Fruit fly (Drosophila melanogaster) whole organism, embryonic: Measurements from ENCODE around the gene CG46310.

ENCODE experiments used
- Atf-2 ChIP-seq: fragments of 200-800 bp; sonication (Bioruptor generic); optimal IDR thresholded peaks from 2 replicates; lab custom pipeline; 2016; ENCODE audit warnings: missing biosample characterization, missing genetic modification characterization
- CG13287 ChIP-seq: fragments of 200-800 bp; sonication (Bioruptor generic); IDR thresholded peaks from 2 replicates; pipeline ENCODE4 v1.3.6; 2022; ENCODE audit warnings: missing biosample characterization, missing genetic modification characterization; ENCODE audit not compliant: partially characterized antibody
- CG14014 ChIP-seq: fragments of 200-800 bp; sonication (Bioruptor generic); IDR thresholded peaks from 2 replicates; pipeline ENCODE4 v1.3.6; 2022; ENCODE audit warnings: missing biosample characterization, missing genetic modification characterization
- CG15479 ChIP-seq: fragments of 200-800 bp; sonication (Bioruptor generic); optimal IDR thresholded peaks from 3 replicates; lab custom pipeline; 2019; ENCODE audit warnings: missing biosample characterization, mild to moderate bottlenecking, missing genetic modification characterization, moderate library complexity
- CG15696 ChIP-seq: fragments of 200-800 bp; sonication (Bioruptor generic); optimal IDR thresholded peaks from 2 replicates; lab custom pipeline; 2019; ENCODE audit warnings: missing biosample characterization, mild to moderate bottlenecking, missing genetic modification characterization, moderate library complexity
- CG1647 ChIP-seq: fragments of 200-800 bp; sonication (Bioruptor generic); optimal IDR thresholded peaks from 3 replicates; lab custom pipeline; 2016; ENCODE audit warnings: missing biosample characterization, missing genetic modification characterization
- CG16813 ChIP-seq: fragments of 200-800 bp; sonication (Bioruptor generic); IDR thresholded peaks from 3 replicates; pipeline ENCODE4 v1.3.6; 2022; ENCODE audit warnings: missing biosample characterization, missing genetic modification characterization; ENCODE audit not compliant: partially characterized antibody
- CG17612 ChIP-seq: fragments of 200-800 bp; sonication (Bioruptor generic); IDR thresholded peaks from 2 replicates; pipeline ENCODE4 v1.3.6; 2022; ENCODE audit warnings: missing biosample characterization, missing genetic modification characterization
- CG17829 ChIP-seq: fragments of 200-800 bp; optimal IDR thresholded peaks from 2 replicates; lab custom pipeline; 2019; ENCODE audit warnings: missing biosample characterization, mild to moderate bottlenecking, missing genetic modification characterization, moderate library complexity
- CG3065 ChIP-seq: fragments of 200-800 bp; sonication (Bioruptor generic); optimal IDR thresholded peaks from 2 replicates; lab custom pipeline; 2016; ENCODE audit warnings: missing biosample characterization, missing genetic modification characterization
- CG4360 ChIP-seq: fragments of 200-800 bp; sonication (Bioruptor generic); IDR thresholded peaks from 2 replicates; pipeline ENCODE4 v1.3.6; 2022; ENCODE audit warnings: missing biosample characterization, missing genetic modification characterization
- CG5245 ChIP-seq: fragments of 200-800 bp; sonication (Bioruptor generic); optimal IDR thresholded peaks from 3 replicates; lab custom pipeline; 2016; ENCODE audit warnings: missing biosample characterization, missing genetic modification characterization
- CG7963 ChIP-seq: fragments of 200-800 bp; sonication (Bioruptor generic); IDR thresholded peaks from 3 replicates; pipeline ENCODE4 v1.3.6; 2022; ENCODE audit warnings: missing biosample characterization, missing genetic modification characterization; ENCODE audit not compliant: partially characterized antibody
- CG8281 ChIP-seq: fragments of 200-800 bp; sonication (Bioruptor generic); optimal IDR thresholded peaks from 2 replicates; lab custom pipeline; 2018; ENCODE audit warnings: missing biosample characterization, mild to moderate bottlenecking, missing genetic modification characterization, moderate library complexity
- CG8765 ChIP-seq: fragments of 200-800 bp; sonication (Bioruptor generic); IDR thresholded peaks from 2 replicates; pipeline ENCODE4 v1.3.6; 2022; ENCODE audit warnings: missing biosample characterization, missing genetic modification characterization
- Deaf1 ChIP-seq: fragments of 200-800 bp; optimal IDR thresholded peaks from 3 replicates; lab custom pipeline; 2019; ENCODE audit warnings: missing biosample characterization, mild to moderate bottlenecking, missing genetic modification characterization, moderate library complexity
- Drgx ChIP-seq: fragments of 200-800 bp; sonication (Bioruptor generic); IDR thresholded peaks from 2 replicates; pipeline ENCODE4 v1.3.6; 2022; ENCODE audit warnings: missing biosample characterization, missing genetic modification characterization
- H15 ChIP-seq: fragments of 200-800 bp; sonication (Bioruptor generic); IDR thresholded peaks from 3 replicates; pipeline ENCODE4 v1.3.6; 2022; ENCODE audit warnings: missing biosample characterization, missing genetic modification characterization
- Hmr ChIP-seq: fragments of 200-800 bp; sonication (Bioruptor generic); optimal IDR thresholded peaks from 3 replicates; lab custom pipeline; 2017; ENCODE audit warnings: mild to moderate bottlenecking, missing biosample characterization, missing genetic modification reagents, missing genetic modification characterization
- NC2α ChIP-seq: fragments of 200-800 bp; sonication (Bioruptor generic); optimal IDR thresholded peaks from 2 replicates; lab custom pipeline; 2016; ENCODE audit warnings: missing biosample characterization, missing genetic modification characterization
- Nf-YB ChIP-seq: fragments of 200-800 bp; sonication (Bioruptor generic); optimal IDR thresholded peaks from 3 replicates; lab custom pipeline; 2019; ENCODE audit warnings: missing biosample characterization, mild to moderate bottlenecking, missing genetic modification characterization, moderate library complexity
- Stat92E ChIP-seq, 3 experiments: fragments of >200 bp in 2 of 3; fragments of 200-800 bp in 1 of 3; sonication (Bioruptor generic) in 1 of 3; optimal IDR thresholded peaks; 2 replicates each; lab custom pipeline; 2017 to 2019; ENCODE audit warnings: missing biosample characterization in 3 of 3, missing genetic modification characterization in 3 of 3, mild to moderate bottlenecking in 1 of 3, moderate library complexity in 1 of 3
- Vsx1 ChIP-seq: fragments of 200-800 bp; sonication (Bioruptor generic); optimal IDR thresholded peaks from 2 replicates; lab custom pipeline; 2017; ENCODE audit warnings: missing biosample characterization, mild to moderate bottlenecking, missing genetic modification characterization, missing genetic modification reagents
- caup ChIP-seq: fragments of 200-800 bp; sonication (Bioruptor generic); optimal IDR thresholded peaks from 3 replicates; lab custom pipeline; 2017; ENCODE audit warnings: missing biosample characterization, mild to moderate bottlenecking, missing genetic modification characterization, moderate library complexity; ENCODE audit not compliant: severe bottlenecking
- cg ChIP-seq: fragments of 200-800 bp; sonication (Bioruptor generic); optimal IDR thresholded peaks from 3 replicates; lab custom pipeline; 2019; ENCODE audit warnings: missing biosample characterization, mild to moderate bottlenecking, missing genetic modification characterization, moderate library complexity
- chn ChIP-seq: fragments of 200-800 bp; sonication (Bioruptor generic); optimal IDR thresholded peaks from 2 replicates; lab custom pipeline; 2016; ENCODE audit warnings: missing biosample characterization, missing genetic modification characterization
- cwo ChIP-seq: fragments of 200-800 bp; sonication (Bioruptor generic); optimal IDR thresholded peaks from 3 replicates; lab custom pipeline; 2017; ENCODE audit warnings: missing biosample characterization, missing genetic modification characterization, mild to moderate bottlenecking, moderate library complexity, missing genetic modification reagents
- emc ChIP-seq: fragments of 200-800 bp; sonication (Bioruptor generic); optimal IDR thresholded peaks from 2 replicates; lab custom pipeline; 2016; ENCODE audit warnings: missing biosample characterization, missing genetic modification characterization
- fd102C ChIP-seq: fragments of 200-800 bp; sonication (Bioruptor generic); optimal IDR thresholded peaks from 2 replicates; lab custom pipeline; 2018; ENCODE audit warnings: missing biosample characterization, mild to moderate bottlenecking, missing genetic modification characterization, moderate library complexity
- fru ChIP-seq: fragments of >200 bp; optimal IDR thresholded peaks from 2 replicates; lab custom pipeline; 2017
- fu2 ChIP-seq: fragments of 200-800 bp; sonication (Bioruptor generic); optimal IDR thresholded peaks from 2 replicates; lab custom pipeline; 2016; ENCODE audit warnings: missing biosample characterization, missing genetic modification characterization
- gem ChIP-seq: fragments of 200-800 bp; sonication (Bioruptor generic); optimal IDR thresholded peaks from 2 replicates; lab custom pipeline; 2019; ENCODE audit warnings: missing biosample characterization, mild to moderate bottlenecking, missing genetic modification characterization, moderate library complexity
- gt ChIP-seq: fragments of 200-800 bp; sonication (Bioruptor generic); IDR thresholded peaks from 2 replicates; pipeline ENCODE4 v1.3.6; 2022; ENCODE audit warnings: missing biosample characterization, missing genetic modification characterization
- lbe ChIP-seq: fragments of 200-800 bp; sonication (Bioruptor generic); optimal IDR thresholded peaks from 2 replicates; lab custom pipeline; 2016; ENCODE audit warnings: missing biosample characterization, mild to moderate bottlenecking, missing genetic modification characterization
- lilli ChIP-seq: fragments of 200-800 bp; sonication (Bioruptor generic); optimal IDR thresholded peaks from 3 replicates; lab custom pipeline; 2016; ENCODE audit warnings: missing biosample characterization, missing genetic modification characterization
- pita ChIP-seq: fragments of 200-800 bp; sonication (Bioruptor generic); optimal IDR thresholded peaks from 2 replicates; lab custom pipeline; 2017; ENCODE audit warnings: missing biosample characterization, mild to moderate bottlenecking, missing genetic modification characterization
- pnt ChIP-seq: fragments of 200-800 bp; sonication (Bioruptor generic); optimal IDR thresholded peaks from 3 replicates; lab custom pipeline; 2016; ENCODE audit warnings: missing biosample characterization, missing genetic modification characterization
- prd ChIP-seq, 3 experiments: fragments of >200 bp in 2 of 3; fragments of 200-800 bp in 1 of 3; sonication (Bioruptor generic) in 1 of 3; optimal IDR thresholded peaks in 2 of 3; IDR thresholded peaks in 1 of 3; 2 replicates in 2 of 3; 3 replicates in 1 of 3; pipeline versions ENCODE4 v1.3.6 to Lab custom; 2017 to 2022; ENCODE audit warnings: missing biosample characterization in 1 of 3, missing genetic modification characterization in 1 of 3
- pros ChIP-seq: fragments of 200-800 bp; sonication (Bioruptor generic); optimal IDR thresholded peaks from 3 replicates; lab custom pipeline; 2019; ENCODE audit warnings: missing biosample characterization, mild to moderate bottlenecking, missing genetic modification characterization, moderate library complexity
- ro ChIP-seq: fragments of 200-800 bp; sonication (Bioruptor generic); IDR thresholded peaks from 2 replicates; pipeline ENCODE4 v1.3.6; 2022; ENCODE audit warnings: missing biosample characterization, missing genetic modification characterization
- salm ChIP-seq: fragments of 200-800 bp; sonication (Bioruptor generic); optimal IDR thresholded peaks from 2 replicates; lab custom pipeline; 2018; ENCODE audit warnings: missing biosample characterization, mild to moderate bottlenecking, missing genetic modification characterization
- scrt ChIP-seq: fragments of 200-800 bp; sonication (Bioruptor generic); optimal IDR thresholded peaks from 2 replicates; lab custom pipeline; 2018; ENCODE audit warnings: missing biosample characterization, mild to moderate bottlenecking, missing genetic modification characterization, moderate library complexity
- tin ChIP-seq: fragments of 200-800 bp; sonication (Bioruptor generic); optimal IDR thresholded peaks from 3 replicates; lab custom pipeline; 2016; ENCODE audit warnings: missing biosample characterization, missing genetic modification characterization
- toy ChIP-seq: fragments of 200-800 bp; sonication (Bioruptor generic); IDR thresholded peaks from 2 replicates; pipeline ENCODE4 v1.3.6; 2022; ENCODE audit warnings: missing biosample characterization, missing genetic modification characterization
- twi ChIP-seq: fragments of 200-800 bp; optimal IDR thresholded peaks from 2 replicates; lab custom pipeline; 2019; ENCODE audit warnings: missing biosample characterization, mild to moderate bottlenecking, missing genetic modification characterization, moderate library complexity
- tx ChIP-seq: fragments of 200-800 bp; sonication (Bioruptor generic); optimal IDR thresholded peaks from 2 replicates; lab custom pipeline; 2016; ENCODE audit warnings: missing biosample characterization, missing genetic modification characterization
- wor ChIP-seq: fragments of 200-800 bp; sonication (Bioruptor generic); IDR thresholded peaks from 2 replicates; pipeline ENCODE4 v1.3.6; 2022; ENCODE audit warnings: missing biosample characterization, missing genetic modification characterization
- yki ChIP-seq: fragments of >200 bp; optimal IDR thresholded peaks from 3 replicates; lab custom pipeline; 2018
- zen ChIP-seq: fragments of 200-800 bp; sonication (Bioruptor generic); optimal IDR thresholded peaks from 3 replicates; lab custom pipeline; 2018; ENCODE audit warnings: missing biosample characterization, mild to moderate bottlenecking, missing genetic modification characterization, moderate library complexity

Gene CG46310

DNA sequence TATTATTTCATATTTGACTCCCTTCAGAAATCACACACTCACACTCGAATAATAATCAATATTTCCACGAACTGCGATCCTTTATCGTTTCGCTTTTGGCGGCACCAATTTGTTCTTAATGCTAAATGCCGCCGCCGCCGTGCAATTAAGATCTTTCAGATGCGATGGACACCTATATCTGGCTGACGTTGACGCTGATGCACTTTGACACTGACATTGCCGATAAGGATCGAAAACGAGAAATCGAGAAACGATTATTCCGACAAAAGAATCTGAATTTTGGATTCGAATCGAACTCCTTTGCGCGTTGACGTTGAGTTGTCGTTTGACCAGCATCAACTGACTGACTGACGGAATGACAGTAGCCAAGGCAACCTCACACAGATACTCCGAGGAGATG is 19.3 kb downstream of the CG46310 start:
- TF ChIP-seq Atf-2 (GFP tag; lab: Kevin White, UChicago) (no peak), CG8281 (tag; lab: Kevin White, UChicago) (peak; percentile 68), toy (GFP tag; lab: Robert Waterston, UW) (0 out of 2 replicates have a peak, but pooled peaks have one; percentile 9)
- TF ChIP-seq, all 482 proteins: peak for 2

dm6 chr3R:23193400-23193799 is 19.7 kb downstream of the CG46310 start:
- no peak for TF ChIP-seq CG4360
- no peak for TF ChIP-seq pros (GFP tag; lab: Kevin White, UChicago)
- TF ChIP-seq twi (tag; lab: Kevin White, UChicago), result peak; percentile 64
- no peak for TF ChIP-seq CG17612 (GFP tag; lab: Robert Waterston, UW)
- peak; percentile 85 for TF ChIP-seq cg (GFP tag; lab: Kevin White, UChicago)
- no peak for TF ChIP-seq prd (optimal IDR thresholded peaks at IDR 0.05; lab: Kevin White, UChicago)
- TF ChIP-seq prd (GFP tag; IDR thresholded peaks at IDR 0.05; lab: Robert Waterston, UW), result peak; percentile 46; the same call in 2 of the 3 replicates
- TF ChIP-seq scrt (GFP tag; lab: Kevin White, UChicago), result no peak
- TF ChIP-seq fru (lab: Kevin White, UChicago), result no peak
- no peak for TF ChIP-seq Drgx (GFP tag; lab: Robert Waterston, UW)
- TF ChIP-seq CG8281 (tag; lab: Kevin White, UChicago), result no peak
- TF ChIP-seq salm (tag; lab: Kevin White, UChicago), result no peak
- no peak for TF ChIP-seq lilli (GFP tag; lab: Kevin White, UChicago)
- TF ChIP-seq yki (lab: Kevin White, UChicago), result no peak
- TF ChIP-seq CG1647 (GFP tag; lab: Kevin White, UChicago), result no peak
- TF ChIP-seq NC2α (GFP tag; lab: Kevin White, UChicago), result no peak
- TF ChIP-seq emc, result no peak
- TF ChIP-seq zen, result peak; percentile 87
- TF ChIP-seq tin, result no peak
- no peak for TF ChIP-seq CG5245 (GFP tag; lab: Kevin White, UChicago)
- no peak for TF ChIP-seq CG13287 (GFP tag; lab: Robert Waterston, UW)
- no peak for TF ChIP-seq cwo (GFP tag; lab: Kevin White, UChicago)
- peak; percentile 96 for TF ChIP-seq Nf-YB
- peak; percentile 35 for TF ChIP-seq CG15696
- TF ChIP-seq H15 (GFP tag; lab: Robert Waterston, UW), result no peak
- no peak for TF ChIP-seq CG7963
- no peak for TF ChIP-seq gem (tag; lab: Kevin White, UChicago)
- TF ChIP-seq pnt, result no peak
- TF ChIP-seq fd102C (GFP tag; lab: Kevin White, UChicago), result peak; percentile 0
- peak; percentile 4 for TF ChIP-seq CG17829 (tag; lab: Kevin White, UChicago)
- TF ChIP-seq chn (GFP tag; lab: Kevin White, UChicago), result no peak
- TF ChIP-seq lbe (GFP tag; lab: Kevin White, UChicago), result no peak
- TF ChIP-seq gt, result no peak
- no peak for TF ChIP-seq caup (GFP tag; lab: Kevin White, UChicago)
- TF ChIP-seq CG16813 (GFP tag; lab: Robert Waterston, UW), result no peak
- no peak for TF ChIP-seq CG3065
- no peak for TF ChIP-seq pita (GFP tag; lab: Kevin White, UChicago)
- TF ChIP-seq tx (GFP tag; lab: Kevin White, UChicago), result no peak
- TF ChIP-seq CG14014 (GFP tag; lab: Robert Waterston, UW), result no peak
- no peak for TF ChIP-seq fu2 (GFP tag; lab: Kevin White, UChicago)
- peak; percentile 96 for TF ChIP-seq CG15479 (GFP tag; lab: Kevin White, UChicago)
- no peak for TF ChIP-seq Hmr (GFP tag; lab: Kevin White, UChicago)
- no peak for TF ChIP-seq Deaf1
- no peak for TF ChIP-seq Vsx1
- TF ChIP-seq CG8765, result no peak
- TF ChIP-seq ro (GFP tag; lab: Robert Waterston, UW), result no peak
- no peak for TF ChIP-seq wor (GFP tag; lab: Robert Waterston, UW)
- no peak for TF ChIP-seq Stat92E (GFP tag; optimal IDR thresholded peaks at IDR 0.05; lab: Kevin White, UChicago)
